Fruit fly (Drosophila melanogaster): ENCODE results near the gene CG6290.

The CG6290 gene

dm6 chrX:18437190-18437589 is at the start of gene CG6290:
Gene CG6290 (plus strand): TSS chrX:18437490.
- TF ChIP-seq vri (GFP tag; optimal IDR thresholded peaks at IDR 0.05) (no peak), Met (GFP tag; optimal IDR thresholded peaks at IDR 0.05) (no peak), CG6163 (GFP tag; IDR thresholded peaks at IDR 0.05) (no peak), achi (GFP tag; optimal IDR thresholded peaks at IDR 0.05) (no peak), fkh (GFP tag; optimal IDR thresholded peaks at IDR 0.05) (no peak), CG10631 (GFP tag; optimal IDR thresholded peaks at IDR 0.05) (no peak), CG8319 (GFP tag; optimal IDR thresholded peaks at IDR 0.05) (no peak)

DNA sequence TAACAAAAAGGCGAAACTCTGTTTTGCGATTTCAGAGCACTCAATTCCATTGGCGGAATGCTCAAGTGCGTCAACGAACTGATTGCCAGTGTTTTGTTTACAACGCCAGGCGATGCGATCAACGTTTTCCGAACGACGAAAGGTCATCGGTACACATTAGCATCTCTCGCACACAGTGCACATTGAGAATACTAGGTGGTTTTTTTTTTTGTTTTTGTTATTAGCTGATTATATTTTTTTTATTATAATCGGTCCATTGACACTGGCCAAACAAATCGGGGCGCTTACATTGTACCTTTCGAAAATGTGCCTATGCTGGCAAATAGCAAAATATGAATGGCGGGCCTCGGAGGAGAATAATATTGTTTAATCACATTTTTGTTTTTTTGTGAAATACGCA is 42.1 kb upstream of the CG6290 start:
- no peak for TF ChIP-seq Lpt (GFP tag; optimal IDR thresholded peaks at IDR 0.05)
- TF ChIP-seq svp (GFP tag): peak; percentile 94
- TF ChIP-seq esn (GFP tag; optimal IDR thresholded peaks at IDR 0.05): no peak
- 0 out of 3 replicates have a peak, but pooled peaks have one; percentile 15 for TF ChIP-seq eg (GFP tag; IDR thresholded peaks at IDR 0.05)
- TF ChIP-seq CG11762 (GFP tag; optimal IDR thresholded peaks at IDR 0.05; ENCODE audit: insufficient read depth): no peak

DNA sequence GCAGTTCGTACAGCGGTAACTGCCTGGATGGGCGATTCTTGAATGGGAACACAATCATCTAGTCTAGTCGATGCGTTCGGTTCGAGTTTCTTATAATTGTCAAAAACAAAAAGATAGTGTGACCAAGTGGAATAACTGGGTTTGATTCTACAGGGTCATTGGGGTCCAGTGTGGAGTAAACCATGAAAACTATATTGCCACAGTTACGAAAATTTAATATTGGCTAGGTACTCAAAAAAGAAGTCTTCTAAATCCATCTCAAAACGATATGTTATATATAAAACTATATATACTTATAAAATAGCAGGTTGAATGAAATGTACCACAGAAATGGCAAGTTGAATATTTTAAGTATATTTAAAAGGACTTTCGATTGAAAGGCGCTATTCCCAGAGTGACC is 37.3 kb upstream of the CG6290 start, which contains the start of gene CG34328:
Gene CG34328 (minus strand): TSS at position 101 of the 400 bp plus-strand sequence.
- TF ChIP-seq dac (GFP tag; optimal IDR thresholded peaks at IDR 0.05): no peak
- no peak for TF ChIP-seq CG31627 (GFP tag; optimal IDR thresholded peaks at IDR 0.05)
- no peak for TF ChIP-seq pdm3 (GFP tag; optimal IDR thresholded peaks at IDR 0.05)
- TF ChIP-seq achi (GFP tag; optimal IDR thresholded peaks at IDR 0.05): no peak

DNA sequence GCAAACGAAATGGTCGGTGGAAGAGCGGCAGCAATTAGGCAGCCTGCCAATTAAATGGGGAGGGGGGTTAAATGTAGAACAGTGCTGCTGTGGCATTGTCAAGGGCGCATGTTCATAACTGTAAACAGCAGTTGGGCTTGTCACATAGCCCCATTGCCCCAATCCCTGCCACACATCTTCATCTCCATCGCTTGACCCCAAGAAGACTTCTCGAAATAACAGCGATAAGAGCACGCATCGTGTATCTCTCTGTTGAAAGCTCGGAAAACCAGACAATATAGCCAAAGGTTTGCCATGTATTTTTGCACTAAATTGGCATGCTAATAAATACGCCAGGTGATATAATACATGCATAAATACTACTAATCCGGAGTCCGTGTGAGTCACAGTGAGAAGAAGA is 34.7 kb upstream of the CG6290 start:
- TF ChIP-seq fd85E (GFP tag; optimal IDR thresholded peaks at IDR 0.05) (no peak), svp (GFP tag) (peak; percentile 95), CG8319 (GFP tag; optimal IDR thresholded peaks at IDR 0.05) (no peak), CG34406 (GFP tag; optimal IDR thresholded peaks at IDR 0.05) (no peak), Ets21C (GFP tag; optimal IDR thresholded peaks at IDR 0.05) (no peak), Met (GFP tag; optimal IDR thresholded peaks at IDR 0.05) (no peak)

- peak; percentile 93 for TF ChIP-seq svp (GFP tag)
- no peak for TF ChIP-seq cyc (GFP tag; optimal IDR thresholded peaks at IDR 0.05)
- no peak for TF ChIP-seq lz (GFP tag; optimal IDR thresholded peaks at IDR 0.05)
These were observed 33.1 kb upstream of the CG6290 start for dm6 chrX:18404150-18404631.

DNA sequence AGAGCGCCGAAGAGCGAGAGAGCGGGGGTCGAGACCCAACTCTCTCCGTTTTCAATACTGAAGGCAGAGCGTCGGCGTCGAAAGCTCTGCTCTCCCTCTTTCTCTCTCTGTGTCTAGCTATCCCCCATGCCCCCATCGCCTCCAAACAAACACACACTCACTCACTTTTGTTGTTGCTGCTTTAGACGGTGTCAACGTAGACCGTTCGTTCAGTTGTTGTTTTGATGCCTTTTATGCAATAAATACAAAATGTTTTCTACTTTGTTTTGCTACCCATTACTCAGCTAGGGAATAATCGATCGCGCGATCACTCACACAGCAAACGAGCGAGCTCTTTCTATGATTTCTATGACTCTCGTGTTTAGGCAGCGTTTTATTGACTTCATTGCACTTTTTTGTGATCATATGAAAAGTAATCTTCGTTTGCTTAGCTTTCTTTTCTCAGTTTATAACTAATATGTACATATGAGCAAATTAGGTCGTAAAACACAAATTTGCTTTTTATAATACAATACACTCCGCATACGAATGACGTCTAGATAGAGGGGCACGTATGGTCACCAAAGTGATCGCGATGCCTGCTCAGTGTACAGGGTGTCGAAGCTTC is 32.6 kb upstream of the CG6290 start:
- TF ChIP-seq CG16779 (tag; optimal IDR thresholded peaks at IDR 0.05) (no peak), fkh (GFP tag; optimal IDR thresholded peaks at IDR 0.05) (peak; percentile 59), CG31627 (GFP tag; optimal IDR thresholded peaks at IDR 0.05) (no peak), Blimp-1 (GFP tag; optimal IDR thresholded peaks at IDR 0.05) (no peak), CG8119 (GFP tag; IDR thresholded peaks at IDR 0.05) (peak; percentile 14; the same call in 1 of the 3 replicates), dsx (GFP tag; optimal IDR thresholded peaks at IDR 0.05; ENCODE audit: poor library complexity, severe bottlenecking) (peak; percentile 82), achi (GFP tag; optimal IDR thresholded peaks at IDR 0.05) (no peak), OdsH (GFP tag; optimal IDR thresholded peaks at IDR 0.05) (peak; percentile 2), eg (GFP tag; IDR thresholded peaks at IDR 0.05) (peak; percentile 43; the same call in 1 of the 3 replicates), Gug (GFP tag; IDR thresholded peaks at IDR 0.05) (peak; percentile 47), net (GFP tag; optimal IDR thresholded peaks at IDR 0.05) (no peak), acj6 (GFP tag; optimal IDR thresholded peaks at IDR 0.05) (no peak), CG6792 (GFP tag; optimal IDR thresholded peaks at IDR 0.05) (no peak), Eip75B (GFP tag; optimal IDR thresholded peaks at IDR 0.05) (peak; percentile 12), salr (GFP tag; optimal IDR thresholded peaks at IDR 0.05) (no peak), CG34406 (GFP tag; optimal IDR thresholded peaks at IDR 0.05) (no peak), topi (GFP tag; optimal IDR thresholded peaks at IDR 0.05) (no peak), CG32006 (GFP tag; optimal IDR thresholded peaks at IDR 0.05) (peak; percentile 76), CG8319 (GFP tag; optimal IDR thresholded peaks at IDR 0.05) (no peak), CG11294 (GFP tag; IDR thresholded peaks at IDR 0.05) (peak; percentile 3; the same call in 1 of the 2 replicates), CG6854 (GFP tag; optimal IDR thresholded peaks at IDR 0.05) (peak; percentile 16), vri (GFP tag; optimal IDR thresholded peaks at IDR 0.05) (peak; percentile 88), CG6808 (GFP tag; optimal IDR thresholded peaks at IDR 0.05) (no peak), CG4318 (GFP tag; optimal IDR thresholded peaks at IDR 0.05) (peak; percentile 60), Met (GFP tag; optimal IDR thresholded peaks at IDR 0.05) (peak; percentile 16), Hr39 (GFP tag; optimal IDR thresholded peaks at IDR 0.05) (peak; percentile 10), CG15336 (GFP tag; IDR thresholded peaks at IDR 0.05) (peak; percentile 39), Sox14 (GFP tag; optimal IDR thresholded peaks at IDR 0.05) (no peak)
